Worm (Caenorhabditis elegans): ENCODE measurements around the gene F59C12.4.

F59C12.4 gene

ce11 chrX:16575262-16575661 lies 27.2 kb downstream of the F59C12.4 start:
- no peak for TF ChIP-seq pat-9 (tag; optimal IDR thresholded peaks at IDR 0.05)
- no peak for TF ChIP-seq ceh-34 (tag; optimal IDR thresholded peaks at IDR 0.05)
- no peak for TF ChIP-seq hlh-30 (tag; optimal IDR thresholded peaks at IDR 0.05; ENCODE audit: insufficient read depth)
- no peak for TF ChIP-seq ahr-1 (tag; optimal IDR thresholded peaks at IDR 0.05)
- TF ChIP-seq dve-1 (tag; optimal IDR thresholded peaks at IDR 0.05) = no peak
- TF ChIP-seq ceh-18 (tag; optimal IDR thresholded peaks at IDR 0.05) = no peak
- TF ChIP-seq ttx-3 (tag; optimal IDR thresholded peaks at IDR 0.05) = no peak
- TF ChIP-seq ceh-14 (tag; optimal IDR thresholded peaks at IDR 0.05) = no peak
- TF ChIP-seq mec-3 (tag; optimal IDR thresholded peaks at IDR 0.05; ENCODE audit: borderline replicate concordance) = no peak
- no peak for TF ChIP-seq ceh-9 (tag; optimal IDR thresholded peaks at IDR 0.05)
- TF ChIP-seq nfya-1 (tag; optimal IDR thresholded peaks at IDR 0.05) = no peak
- no peak for TF ChIP-seq C38D4.7 (GFP tag; optimal IDR thresholded peaks at IDR 0.05)
- TF ChIP-seq ceh-30 (tag; optimal IDR thresholded peaks at IDR 0.05) = no peak
- no peak for TF ChIP-seq sox-4 (tag; optimal IDR thresholded peaks at IDR 0.05)
- no peak for TF ChIP-seq ceh-45 (GFP tag; IDR thresholded peaks at IDR 0.05)
- TF ChIP-seq ceh-2 (tag; optimal IDR thresholded peaks at IDR 0.05) = no peak
- no peak for TF ChIP-seq K02D7.2 (tag; optimal IDR thresholded peaks at IDR 0.05)

- no peak for TF ChIP-seq syd-9 (tag; optimal IDR thresholded peaks at IDR 0.05)
These were observed 28.1 kb downstream of the F59C12.4 start for ce11 chrX:16574303-16574702.

- TF ChIP-seq elt-4 (tag; optimal IDR thresholded peaks at IDR 0.05) = no peak
These were observed 30.5 kb downstream of the F59C12.4 start for ce11 chrX:16571877-16572276.

ce11 chrX:16566358-16566757 lies 36.1 kb downstream of the F59C12.4 start:
- no peak for TF ChIP-seq hlh-13 (GFP tag; optimal IDR thresholded peaks at IDR 0.05)
- no peak for TF ChIP-seq che-1 (tag; optimal IDR thresholded peaks at IDR 0.05)
- TF ChIP-seq pros-1 (tag; optimal IDR thresholded peaks at IDR 0.05) = no peak
- TF ChIP-seq hlh-15 (tag; optimal IDR thresholded peaks at IDR 0.05) = no peak
- no peak for TF ChIP-seq fkh-10 (GFP tag; optimal IDR thresholded peaks at IDR 0.05)
- no peak for TF ChIP-seq rnt-1 (tag; optimal IDR thresholded peaks at IDR 0.05)
- no peak for TF ChIP-seq unc-3 (GFP tag; conservative IDR thresholded peaks at IDR 0.05)
- TF ChIP-seq unc-3 (tag; optimal IDR thresholded peaks at IDR 0.05) = no peak
- no peak for TF ChIP-seq ceh-6 (GFP tag; optimal IDR thresholded peaks at IDR 0.05)
- TF ChIP-seq ceh-31 (tag; optimal IDR thresholded peaks at IDR 0.05) = no peak
- TF ChIP-seq K02D7.2 (tag; optimal IDR thresholded peaks at IDR 0.05) = no peak
- TF ChIP-seq Y22D7AL.16 (tag; optimal IDR thresholded peaks at IDR 0.05) = no peak
- TF ChIP-seq C38D4.7 (GFP tag; optimal IDR thresholded peaks at IDR 0.05) = no peak
- no peak for TF ChIP-seq nhr-232 (tag; optimal IDR thresholded peaks at IDR 0.05)
- no peak for TF ChIP-seq odd-2 (tag; optimal IDR thresholded peaks at IDR 0.05)
- no peak for TF ChIP-seq nfya-1 (tag; optimal IDR thresholded peaks at IDR 0.05)
- no peak for TF ChIP-seq sox-2 (GFP tag; IDR thresholded peaks at IDR 0.05)
- TF ChIP-seq T23F11.4 (GFP tag; optimal IDR thresholded peaks at IDR 0.05) = no peak
- TF ChIP-seq sox-4 (tag; optimal IDR thresholded peaks at IDR 0.05) = no peak
- no peak for TF ChIP-seq eyg-1 (tag; optimal IDR thresholded peaks at IDR 0.05)

- TF ChIP-seq nhr-232 (tag; optimal IDR thresholded peaks at IDR 0.05) = no peak
- no peak for TF ChIP-seq sdc-2 (tag; optimal IDR thresholded peaks at IDR 0.05)
- no peak for TF ChIP-seq fkh-10 (GFP tag; optimal IDR thresholded peaks at IDR 0.05)
- TF ChIP-seq ama-1 (optimal IDR thresholded peaks at IDR 0.05) = no peak
- no peak for TF ChIP-seq ceh-48 (tag; optimal IDR thresholded peaks at IDR 0.05)
- TF ChIP-seq hlh-6 (tag; optimal IDR thresholded peaks at IDR 0.05) = no peak
- no peak for TF ChIP-seq unc-55 (GFP tag; optimal IDR thresholded peaks at IDR 0.05)
- TF ChIP-seq lim-6 (tag; optimal IDR thresholded peaks at IDR 0.05) = no peak
- TF ChIP-seq ahr-1 (tag; optimal IDR thresholded peaks at IDR 0.05) = no peak
- TF ChIP-seq elt-4 (tag; optimal IDR thresholded peaks at IDR 0.05) = no peak
- TF ChIP-seq ets-4 (tag; optimal IDR thresholded peaks at IDR 0.05) = no peak
- TF ChIP-seq che-1 (tag; optimal IDR thresholded peaks at IDR 0.05) = no peak
- no peak for TF ChIP-seq madf-2 (tag; optimal IDR thresholded peaks at IDR 0.05)
- no peak for TF ChIP-seq gmeb-2 (tag; optimal IDR thresholded peaks at IDR 0.05)
These were observed 36.6 kb downstream of the F59C12.4 start for ce11 chrX:16565781-16566180.
